Fruit fly (Drosophila melanogaster) whole organism, pupa: ENCODE data around the gene CG43062.

Experiments used
- CG10348 ChIP-seq: fragments of 200-800 bp; sonication (Bioruptor generic); IDR thresholded peaks from 2 replicates; pipeline ENCODE4 v1.3.6; 2022; ENCODE audit warnings: missing biosample characterization, missing genetic modification characterization
- CG12605 ChIP-seq: fragments of 200-800 bp; sonication (Bioruptor generic); IDR thresholded peaks from 2 replicates; pipeline ENCODE4 v1.3.6; 2022; ENCODE audit warnings: missing biosample characterization, missing genetic modification characterization
- CG13204 ChIP-seq: fragments of 200-800 bp; sonication (Bioruptor generic); optimal IDR thresholded peaks from 2 replicates; lab custom pipeline; 2018; ENCODE audit warnings: missing biosample characterization, mild to moderate bottlenecking, missing genetic modification characterization, moderate library complexity
- CG14655 ChIP-seq: fragments of 200-800 bp; sonication (Bioruptor generic); optimal IDR thresholded peaks from 3 replicates; lab custom pipeline; 2017; ENCODE audit warnings: mild to moderate bottlenecking, missing biosample characterization, missing genetic modification reagents, missing genetic modification characterization
- CG15710 ChIP-seq: fragments of 200-800 bp; sonication (Bioruptor generic); optimal IDR thresholded peaks from 2 replicates; lab custom pipeline; 2018; ENCODE audit warnings: missing biosample characterization, mild to moderate bottlenecking, missing genetic modification characterization, moderate library complexity
- CG17806 ChIP-seq: fragments of 200-800 bp; sonication (Bioruptor generic); optimal IDR thresholded peaks from 2 replicates; lab custom pipeline; 2018; ENCODE audit warnings: missing biosample characterization, mild to moderate bottlenecking, missing genetic modification characterization, moderate library complexity
- CG32121 ChIP-seq: fragments of 200-800 bp; sonication (Bioruptor generic); IDR thresholded peaks from 2 replicates; pipeline ENCODE4 v1.3.6; 2022; ENCODE audit warnings: missing biosample characterization, missing genetic modification characterization
- CG34367 ChIP-seq: fragments of 200-800 bp; sonication (Bioruptor generic); optimal IDR thresholded peaks from 2 replicates; lab custom pipeline; 2018; ENCODE audit warnings: missing biosample characterization, mild to moderate bottlenecking, missing genetic modification characterization
- CG4496 ChIP-seq: fragments of 200-800 bp; sonication (Bioruptor generic); IDR thresholded peaks from 3 replicates; pipeline ENCODE4 v1.3.6; 2022; ENCODE audit warnings: missing biosample characterization, missing genetic modification characterization
- CG8159 ChIP-seq: fragments of 200-800 bp; sonication (Bioruptor generic); optimal IDR thresholded peaks from 3 replicates; lab custom pipeline; 2018; ENCODE audit warnings: missing biosample characterization, mild to moderate bottlenecking, missing genetic modification characterization, moderate library complexity
- CG8301 ChIP-seq: fragments of 200-800 bp; sonication (Bioruptor generic); optimal IDR thresholded peaks from 2 replicates; lab custom pipeline; 2018; ENCODE audit warnings: missing biosample characterization, mild to moderate bottlenecking, missing genetic modification characterization
- CG9948 ChIP-seq: fragments of 200-800 bp; sonication (Bioruptor generic); optimal IDR thresholded peaks from 2 replicates; lab custom pipeline; 2018; ENCODE audit warnings: missing biosample characterization, mild to moderate bottlenecking, missing genetic modification characterization, moderate library complexity
- D1 ChIP-seq: fragments of 200-800 bp; sonication (Bioruptor generic); optimal IDR thresholded peaks from 2 replicates; lab custom pipeline; 2018; ENCODE audit warnings: missing biosample characterization, mild to moderate bottlenecking, missing genetic modification characterization, moderate library complexity
- EcR ChIP-seq: fragments of 200-800 bp; sonication (Bioruptor generic); optimal IDR thresholded peaks from 3 replicates; lab custom pipeline; 2019; ENCODE audit warnings: missing biosample characterization, missing genetic modification characterization, mild to moderate bottlenecking, moderate library complexity, missing genetic modification reagents
- Ets98B ChIP-seq: fragments of 200-800 bp; sonication (Bioruptor generic); IDR thresholded peaks from 2 replicates; pipeline ENCODE4 v1.3.6; 2022; ENCODE audit warnings: missing biosample characterization, missing genetic modification characterization
- Pif1A ChIP-seq: fragments of 200-800 bp; sonication (Bioruptor generic); optimal IDR thresholded peaks from 3 replicates; lab custom pipeline; 2016; ENCODE audit warnings: missing biosample characterization, missing genetic modification characterization
- Pif1B ChIP-seq: fragments of 200-800 bp; sonication (Bioruptor generic); optimal IDR thresholded peaks from 3 replicates; lab custom pipeline; 2016; ENCODE audit warnings: missing biosample characterization, missing genetic modification characterization
- Snoo ChIP-seq: fragments of 200-800 bp; sonication (Bioruptor generic); optimal IDR thresholded peaks from 3 replicates; lab custom pipeline; 2017; ENCODE audit warnings: missing biosample characterization, mild to moderate bottlenecking, missing genetic modification characterization, inconsistent platforms
- fd96Ca ChIP-seq: fragments of 200-800 bp; sonication (Bioruptor generic); IDR thresholded peaks from 3 replicates; pipeline ENCODE4 v1.3.6; 2022; ENCODE audit warnings: missing biosample characterization, missing genetic modification characterization
- gl ChIP-seq: fragments of 200-800 bp; sonication (Bioruptor generic); optimal IDR thresholded peaks from 2 replicates; lab custom pipeline; 2018; ENCODE audit warnings: missing biosample characterization, mild to moderate bottlenecking, missing genetic modification characterization
- rn ChIP-seq: fragments of 200-800 bp; sonication (Bioruptor generic); IDR thresholded peaks from 2 replicates; pipeline ENCODE4 v1.3.6; 2022; ENCODE audit warnings: missing biosample characterization, missing genetic modification characterization

The CG43062 gene

DNA sequence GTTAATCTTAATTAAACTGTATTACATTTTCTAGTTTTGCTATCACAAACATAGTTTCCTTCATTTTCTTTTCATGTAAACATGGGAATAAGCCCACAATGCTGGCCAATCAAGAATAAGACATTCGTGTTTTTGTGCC is at the start of gene CG43062:
TSS of gene CG43062 (plus strand) at position 40 of the 139 bp plus-strand sequence.
- TF ChIP-seq fd96Ca (no peak), CG32121 (GFP tag; lab: Robert Waterston, UW) (no peak), Ets98B (GFP tag; lab: Robert Waterston, UW) (no peak), CG8301 (tag; lab: Kevin White, UChicago) (no peak), CG13204 (GFP tag; lab: Kevin White, UChicago) (no peak), CG17806 (no peak), CG4496 (GFP tag; lab: Robert Waterston, UW) (no peak), Pif1B (GFP tag; lab: Kevin White, UChicago) (no peak), CG34367 (tag; lab: Kevin White, UChicago) (no peak), Pif1A (GFP tag; lab: Kevin White, UChicago) (no peak), CG8159 (tag; lab: Kevin White, UChicago) (no peak), Snoo (tag; lab: Kevin White, UChicago) (no peak), CG15710 (tag; lab: Kevin White, UChicago) (no peak), CG9948 (tag; lab: Kevin White, UChicago) (no peak), rn (GFP tag; lab: Robert Waterston, UW) (no peak)

DNA sequence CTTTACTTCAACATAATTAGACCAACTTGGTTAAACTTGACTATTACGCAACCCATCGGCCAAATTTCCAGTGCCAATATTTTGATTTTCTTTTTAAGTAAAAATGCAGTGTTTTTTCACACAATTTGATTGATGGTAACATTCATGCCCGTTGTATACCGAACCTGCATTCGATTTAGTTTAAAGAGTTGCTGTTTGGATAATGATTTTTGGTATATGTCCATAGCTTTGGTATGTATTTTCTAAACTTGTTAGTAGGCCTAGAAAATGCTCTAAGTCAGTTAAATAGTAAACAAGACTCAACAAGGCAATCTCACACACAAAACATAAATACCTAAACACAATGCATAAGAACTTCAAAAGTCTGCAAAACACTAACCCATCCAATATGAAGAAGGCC is 46.4 kb upstream of the CG43062 start, which contains the start of gene I-t:
TSS of gene I-t (plus strand) at position 301 of the 400 bp plus-strand sequence.
- TF ChIP-seq CG10348 (GFP tag; lab: Robert Waterston, UW) (no peak), gl (tag; lab: Kevin White, UChicago) (no peak), fd96Ca (no peak), CG9948 (tag; lab: Kevin White, UChicago) (no peak), EcR (GFP tag; lab: Kevin White, UChicago) (no peak), Ets98B (GFP tag; lab: Robert Waterston, UW) (no peak), Pif1B (GFP tag; lab: Kevin White, UChicago) (no peak), CG17806 (no peak), CG34367 (tag; lab: Kevin White, UChicago) (no peak), CG13204 (GFP tag; lab: Kevin White, UChicago) (no peak), Snoo (tag; lab: Kevin White, UChicago) (no peak), CG8159 (tag; lab: Kevin White, UChicago) (no peak), rn (GFP tag; lab: Robert Waterston, UW) (no peak), D1 (no peak), CG4496 (GFP tag; lab: Robert Waterston, UW) (no peak), Pif1A (GFP tag; lab: Kevin White, UChicago) (no peak), CG14655 (GFP tag; lab: Kevin White, UChicago) (no peak), CG15710 (tag; lab: Kevin White, UChicago) (no peak), CG12605 (no peak)

DNA sequence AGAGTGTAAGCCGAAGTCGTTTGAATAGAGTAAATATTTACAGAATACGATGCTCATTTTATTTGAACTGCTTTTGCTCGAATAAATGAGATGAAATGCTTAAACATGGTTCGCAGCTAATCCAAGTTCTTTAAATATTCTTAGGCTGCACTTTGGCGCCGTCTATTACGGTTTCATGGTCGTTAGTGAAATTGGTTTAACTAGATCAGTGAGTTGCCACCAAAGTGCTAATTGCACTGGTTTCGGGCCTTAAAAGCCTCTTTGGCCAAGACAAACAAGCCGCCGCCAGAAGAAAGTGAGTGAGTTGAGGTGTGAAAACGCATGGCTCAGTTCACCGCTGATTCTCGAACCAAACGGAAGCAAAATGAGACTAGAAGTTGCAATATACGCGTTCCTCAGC is 38.8 kb upstream of the CG43062 start, which contains the start of gene CG14720:
TSS of gene CG14720 (plus strand) at position 301 of the 400 bp plus-strand sequence.
- TF ChIP-seq EcR (GFP tag; lab: Kevin White, UChicago) (no peak), CG8159 (tag; lab: Kevin White, UChicago) (no peak), CG34367 (tag; lab: Kevin White, UChicago) (no peak), gl (tag; lab: Kevin White, UChicago) (no peak), CG4496 (GFP tag; lab: Robert Waterston, UW) (no peak), Pif1A (GFP tag; lab: Kevin White, UChicago) (no peak), rn (GFP tag; lab: Robert Waterston, UW) (no peak), D1 (no peak), CG8301 (tag; lab: Kevin White, UChicago) (no peak), CG12605 (no peak), CG32121 (GFP tag; lab: Robert Waterston, UW) (no peak)

DNA sequence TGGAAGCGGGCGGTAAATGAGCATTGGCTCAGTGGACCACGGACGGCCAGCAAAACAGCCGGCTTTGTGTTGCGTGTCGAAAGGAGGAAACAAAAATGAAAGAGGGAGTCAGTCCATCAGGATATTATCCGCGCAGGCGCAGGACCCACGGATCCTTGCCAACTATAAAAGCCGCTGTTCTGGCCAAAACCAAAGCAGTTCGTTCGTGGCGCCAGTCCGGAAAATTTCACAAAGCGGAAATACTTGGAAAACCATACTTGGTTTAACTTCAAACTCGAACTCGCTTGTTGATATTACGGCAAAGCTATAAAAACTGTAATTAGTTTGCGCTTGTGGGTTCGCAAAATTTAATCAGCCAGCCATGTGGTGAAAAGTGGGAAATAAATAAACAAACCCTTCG is 28.5 kb upstream of the CG43062 start, which contains the start of gene CG12594:
TSS of gene CG12594 (plus strand) at position 142 of the 400 bp plus-strand sequence.
- TF ChIP-seq CG32121 (GFP tag; lab: Robert Waterston, UW) (no peak), CG9948 (tag; lab: Kevin White, UChicago) (no peak), Snoo (tag; lab: Kevin White, UChicago) (no peak), rn (GFP tag; lab: Robert Waterston, UW) (no peak), Ets98B (GFP tag; lab: Robert Waterston, UW) (no peak), CG12605 (no peak), CG17806 (no peak), CG8301 (tag; lab: Kevin White, UChicago) (no peak)

DNA sequence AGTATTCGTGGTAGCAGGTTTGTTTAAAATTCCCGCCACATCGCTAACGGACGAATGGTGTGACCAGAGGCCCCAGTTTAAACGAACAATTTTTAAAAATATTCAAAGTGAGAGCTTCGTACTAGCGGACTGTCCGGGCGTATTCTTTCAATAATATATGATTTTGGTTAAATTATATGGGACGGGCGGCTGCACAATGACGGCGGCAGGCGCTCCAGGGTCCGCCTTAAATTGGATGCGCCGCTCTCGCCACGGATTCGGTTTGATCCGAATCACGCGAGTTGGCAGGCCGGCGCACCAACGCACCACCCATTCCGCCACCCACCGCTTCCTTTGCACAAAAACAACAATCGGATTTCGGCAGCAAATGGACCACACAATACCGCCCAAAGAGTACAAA is 14.8 kb upstream of the CG43062 start, which contains the start of gene CG14721:
TSS of gene CG14721 (plus strand) at position 111 of the 400 bp plus-strand sequence.
- peak; percentile 8; the same call in 1 of the 3 replicates for TF ChIP-seq CG4496 (GFP tag; lab: Robert Waterston, UW)
- no peak for TF ChIP-seq Ets98B (GFP tag; lab: Robert Waterston, UW)
- TF ChIP-seq, all 21 proteins: peak for 1

DNA sequence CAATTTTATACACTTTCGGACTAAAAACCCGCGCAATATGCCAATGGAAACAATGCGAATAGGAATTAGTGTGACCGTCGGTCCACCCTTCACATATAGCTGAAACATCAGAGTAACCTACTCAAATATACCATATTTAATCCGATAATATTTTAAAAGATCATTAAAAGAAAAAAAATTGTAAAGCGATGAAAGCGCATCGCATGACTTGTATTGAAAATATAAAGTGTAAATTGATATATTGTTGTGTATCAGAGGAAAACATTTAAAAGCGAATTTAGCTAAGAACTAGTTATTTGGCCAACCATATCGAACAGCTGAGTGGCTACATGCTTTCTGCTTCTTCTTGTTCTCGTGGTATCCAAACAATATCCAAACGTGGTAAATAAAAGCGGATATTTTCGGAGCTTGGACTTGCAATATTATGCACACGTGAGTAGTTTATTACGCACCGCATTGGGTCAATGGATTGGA is 8.4 kb upstream of the CG43062 start, which contains the start of the genes Blm and CG14722:
TSS of gene Blm (minus strand) at position 54 of the 474 bp plus-strand sequence.
TSS of gene CG14722 (plus strand) at position 161 of the 474 bp plus-strand sequence.
- no peak for TF ChIP-seq CG12605
- TF ChIP-seq Ets98B (GFP tag; lab: Robert Waterston, UW), result no peak
- TF ChIP-seq CG14655 (GFP tag; lab: Kevin White, UChicago), result no peak
- no peak for TF ChIP-seq CG4496 (GFP tag; lab: Robert Waterston, UW)
- no peak for TF ChIP-seq rn (GFP tag; lab: Robert Waterston, UW)
- no peak for TF ChIP-seq CG8159 (tag; lab: Kevin White, UChicago)
- no peak for TF ChIP-seq fd96Ca
- TF ChIP-seq CG17806, result no peak
- TF ChIP-seq D1, result no peak
- no peak for TF ChIP-seq Pif1B (GFP tag; lab: Kevin White, UChicago)
- TF ChIP-seq CG32121 (GFP tag; lab: Robert Waterston, UW), result no peak
- TF ChIP-seq CG10348 (GFP tag; lab: Robert Waterston, UW), result no peak
- no peak for TF ChIP-seq CG8301 (tag; lab: Kevin White, UChicago)
- no peak for TF ChIP-seq Snoo (tag; lab: Kevin White, UChicago)
- no peak for TF ChIP-seq EcR (GFP tag; lab: Kevin White, UChicago)
- TF ChIP-seq gl (tag; lab: Kevin White, UChicago), result no peak
- TF ChIP-seq CG9948 (tag; lab: Kevin White, UChicago), result no peak
